Worm (Caenorhabditis elegans) whole organism, L1 larva: ENCODE results near the gene srx-68.
A peak's percentile ranks its signal among the peaks of the same experiment; 100 is the strongest.

Experiments used
- C34B4.2 ChIP-seq: sonication (generic microtip); optimal IDR thresholded peaks from 2 replicates; lab custom pipeline; 2017; ENCODE audit warnings: mild to moderate bottlenecking, missing genetic modification characterization, missing compliant biosample characterization
- F16B12.6 ChIP-seq: fragments of 150-350 bp; optimal IDR thresholded peaks from 2 replicates; lab custom pipeline; 2014; ENCODE audit warnings: missing biosample characterization, missing genetic modification characterization
- aly-2 ChIP-seq: fragments of 150-350 bp; optimal IDR thresholded peaks from 2 replicates; lab custom pipeline; 2014; ENCODE audit warnings: missing biosample characterization, missing genetic modification characterization
- blmp-1 ChIP-seq: fragments of 150-350 bp; optimal IDR thresholded peaks from 2 replicates; lab custom pipeline; 2014; ENCODE audit warnings: missing biosample characterization, missing genetic modification characterization
- ceh-90 ChIP-seq: sonication (generic microtip); optimal IDR thresholded peaks from 2 replicates; lab custom pipeline; 2016; ENCODE audit warnings: missing genetic modification characterization, missing compliant biosample characterization
- fkh-10 ChIP-seq: sonication (generic microtip); optimal IDR thresholded peaks from 2 replicates; lab custom pipeline; 2017; ENCODE audit warnings: missing biosample characterization, missing genetic modification reagents, missing genetic modification characterization
- fkh-4 ChIP-seq: sonication (generic microtip); optimal IDR thresholded peaks from 2 replicates; lab custom pipeline; 2016; ENCODE audit warnings: missing compliant biosample characterization, missing genetic modification characterization, borderline replicate concordance
- fkh-8 ChIP-seq: sonication (generic microtip); optimal IDR thresholded peaks from 2 replicates; lab custom pipeline; 2016; ENCODE audit warnings: mild to moderate bottlenecking, missing genetic modification characterization, missing compliant biosample characterization
- fos-1 ChIP-seq: fragments of 150-350 bp; optimal IDR thresholded peaks from 2 replicates; lab custom pipeline; 2014; ENCODE audit warnings: missing biosample characterization, missing genetic modification characterization
- grh-1 ChIP-seq: fragments of 200-800 bp; sonication (Bioruptor generic); IDR thresholded peaks from 2 replicates; pipeline ENCODE4 v1.3.6; 2022; ENCODE audit warnings: missing genetic modification reagents, missing genetic modification characterization, missing compliant biosample characterization
- hlh-4 ChIP-seq: sonication (generic microtip); optimal IDR thresholded peaks from 2 replicates; lab custom pipeline; 2016; ENCODE audit warnings: mild to moderate bottlenecking, missing genetic modification characterization, missing compliant biosample characterization
- hpl-2 ChIP-seq: fragments of 150-350 bp; optimal IDR thresholded peaks from 2 replicates; lab custom pipeline; 2014; ENCODE audit warnings: missing biosample characterization, missing genetic modification reagents, missing genetic modification characterization
- irx-1 ChIP-seq: sonication (generic microtip); optimal IDR thresholded peaks from 2 replicates; lab custom pipeline; 2016; ENCODE audit warnings: missing genetic modification characterization, missing compliant biosample characterization
- lin-13 ChIP-seq: fragments of 150-350 bp; optimal IDR thresholded peaks from 2 replicates; lab custom pipeline; 2014; ENCODE audit warnings: missing biosample characterization, missing genetic modification reagents, missing genetic modification characterization
- lin-15B ChIP-seq: fragments of 150-350 bp; sonication (generic microtip); optimal IDR thresholded peaks from 3 replicates; lab custom pipeline; 2014; ENCODE audit warnings: missing biosample characterization, missing genetic modification characterization
- lsy-2 ChIP-seq, 2 experiments: fragments of 150-350 bp; optimal IDR thresholded peaks; 2 replicates each; lab custom pipeline; 2014; ENCODE audit warnings: missing biosample characterization in 2 of 2, missing genetic modification characterization in 2 of 2
- mef-2 ChIP-seq: fragments of 150-350 bp; optimal IDR thresholded peaks from 2 replicates; lab custom pipeline; 2014; ENCODE audit warnings: missing biosample characterization, missing genetic modification characterization
- mep-1 ChIP-seq: fragments of 150-350 bp; optimal IDR thresholded peaks from 2 replicates; lab custom pipeline; 2014; ENCODE audit warnings: missing biosample characterization, missing genetic modification characterization
- nhr-12 ChIP-seq: sonication (generic microtip); optimal IDR thresholded peaks from 2 replicates; lab custom pipeline; 2017; ENCODE audit warnings: missing biosample characterization, missing genetic modification characterization
- nhr-20 ChIP-seq: sonication (generic microtip); optimal IDR thresholded peaks from 2 replicates; lab custom pipeline; 2016; ENCODE audit warnings: mild to moderate bottlenecking, missing genetic modification characterization, missing compliant biosample characterization
- nhr-237 ChIP-seq: fragments of 150-350 bp; optimal IDR thresholded peaks from 2 replicates; lab custom pipeline; 2014; ENCODE audit warnings: missing biosample characterization, missing genetic modification characterization
- nhr-28 ChIP-seq: fragments of 150-350 bp; optimal IDR thresholded peaks from 2 replicates; lab custom pipeline; 2014; ENCODE audit warnings: missing biosample characterization, missing genetic modification characterization
- nhr-76 ChIP-seq: sonication (generic microtip); optimal IDR thresholded peaks from 2 replicates; lab custom pipeline; 2017; ENCODE audit warnings: missing biosample characterization, missing genetic modification characterization
- nhr-77 ChIP-seq: fragments of 150-350 bp; optimal IDR thresholded peaks from 2 replicates; lab custom pipeline; 2014; ENCODE audit warnings: missing biosample characterization, missing genetic modification characterization
- nhr-90 ChIP-seq: sonication (generic microtip); optimal IDR thresholded peaks from 2 replicates; lab custom pipeline; 2016; ENCODE audit warnings: mild to moderate bottlenecking, missing genetic modification characterization, missing compliant biosample characterization; ENCODE audit not compliant: poor library complexity
- pag-3 ChIP-seq: sonication (generic microtip); optimal IDR thresholded peaks from 2 replicates; lab custom pipeline; 2017; ENCODE audit warnings: missing genetic modification characterization, mild to moderate bottlenecking, missing compliant biosample characterization, antibody characterized with exemption, borderline replicate concordance; ENCODE audit not compliant: insufficient read depth
- pqm-1 ChIP-seq: sonication (generic microtip); optimal IDR thresholded peaks from 3 replicates; lab custom pipeline; 2017; ENCODE audit warnings: missing biosample characterization, missing genetic modification characterization
- rnt-1 ChIP-seq: sonication (generic microtip); optimal IDR thresholded peaks from 2 replicates; lab custom pipeline; 2016; ENCODE audit warnings: mild to moderate bottlenecking, missing genetic modification characterization, moderate library complexity, missing compliant biosample characterization
- snu-23 ChIP-seq: sonication (generic microtip); optimal IDR thresholded peaks from 2 replicates; lab custom pipeline; 2016; ENCODE audit warnings: missing genetic modification characterization, missing compliant biosample characterization
- sox-4 ChIP-seq: sonication (generic microtip); optimal IDR thresholded peaks from 2 replicates; lab custom pipeline; 2016; ENCODE audit warnings: missing genetic modification characterization, missing compliant biosample characterization
- sup-37 ChIP-seq: fragments of 200-800 bp; sonication (Bioruptor generic); optimal IDR thresholded peaks from 2 replicates; lab custom pipeline; 2018; ENCODE audit warnings: mild to moderate bottlenecking, missing genetic modification characterization, missing compliant biosample characterization
- tlp-1 ChIP-seq: fragments of 150-350 bp; optimal IDR thresholded peaks from 2 replicates; lab custom pipeline; 2014; ENCODE audit warnings: missing biosample characterization, missing genetic modification characterization
- unc-130 ChIP-seq: fragments of 150-350 bp; optimal IDR thresholded peaks from 2 replicates; lab custom pipeline; 2017; ENCODE audit warnings: missing biosample characterization, missing genetic modification characterization, inconsistent platforms
- unc-98 ChIP-seq: fragments of 200-800 bp; sonication (Bioruptor generic); IDR thresholded peaks from 2 replicates; pipeline ENCODE4 v1.3.6; 2022; ENCODE audit warnings: missing genetic modification characterization, missing compliant biosample characterization
- vab-15 ChIP-seq: sonication (generic microtip); optimal IDR thresholded peaks from 2 replicates; lab custom pipeline; 2017; ENCODE audit warnings: missing genotype, mild to moderate bottlenecking, missing genetic modification characterization, missing compliant biosample characterization
- zag-1 ChIP-seq: fragments of 150-350 bp; optimal IDR thresholded peaks from 2 replicates; lab custom pipeline; 2014; ENCODE audit warnings: missing biosample characterization, missing genetic modification characterization
- zip-4 ChIP-seq: fragments of 200-800 bp; sonication (Bioruptor generic); optimal IDR thresholded peaks from 2 replicates; lab custom pipeline; 2018; ENCODE audit warnings: mild to moderate bottlenecking, missing genetic modification characterization, moderate library complexity, missing compliant biosample characterization
- ztf-4 ChIP-seq: fragments of 150-350 bp; optimal IDR thresholded peaks from 2 replicates; lab custom pipeline; 2014; ENCODE audit warnings: missing biosample characterization, missing genetic modification characterization

The srx-68 gene

DNA sequence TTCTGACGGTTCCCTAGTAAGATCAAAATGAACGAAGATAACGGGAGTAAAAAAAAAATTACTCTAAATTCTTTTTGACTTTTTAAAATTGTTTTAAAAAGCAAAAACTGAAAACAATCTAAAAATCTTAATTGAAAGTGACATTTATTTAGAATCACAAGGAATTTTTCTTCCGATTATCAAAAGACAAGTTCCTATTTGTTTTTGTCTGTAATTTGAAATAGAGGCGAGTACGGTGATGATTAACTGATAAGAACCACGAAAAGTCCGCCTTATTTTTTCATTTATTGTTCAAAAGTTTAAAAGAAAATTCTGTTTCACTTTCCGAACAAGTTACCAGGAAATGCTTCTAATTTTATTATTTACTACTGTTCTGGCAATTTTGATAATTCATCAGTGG lies 37.2 kb downstream of the srx-68 start, which contains the start of gene dach-1:
dach-1 (plus strand) TSS at position 301 of the 400 bp plus-strand sequence.
- TF ChIP-seq sup-37 (GFP tag; lab: Kevin White, UChicago), result no peak
- no peak for TF ChIP-seq sox-4 (tag; lab: Kevin White, UChicago)
- no peak for TF ChIP-seq fkh-10
- TF ChIP-seq grh-1, result no peak
- no peak for TF ChIP-seq zag-1
- TF ChIP-seq irx-1, result no peak
- TF ChIP-seq hlh-4 (tag; lab: Kevin White, UChicago), result no peak
- no peak for TF ChIP-seq hpl-2 (GFP tag; lab: Kevin White, UChicago)
- no peak for TF ChIP-seq pqm-1
- no peak for TF ChIP-seq tlp-1
- no peak for TF ChIP-seq vab-15 (tag; lab: Kevin White, UChicago)
- TF ChIP-seq blmp-1 (tag; lab: Kevin White, UChicago), result no peak
- no peak for TF ChIP-seq ztf-4 (tag; lab: Kevin White, UChicago)
- no peak for TF ChIP-seq rnt-1 (tag; lab: Kevin White, UChicago)
- no peak for TF ChIP-seq fos-1
- TF ChIP-seq, all 84 proteins: peak for 0

DNA sequence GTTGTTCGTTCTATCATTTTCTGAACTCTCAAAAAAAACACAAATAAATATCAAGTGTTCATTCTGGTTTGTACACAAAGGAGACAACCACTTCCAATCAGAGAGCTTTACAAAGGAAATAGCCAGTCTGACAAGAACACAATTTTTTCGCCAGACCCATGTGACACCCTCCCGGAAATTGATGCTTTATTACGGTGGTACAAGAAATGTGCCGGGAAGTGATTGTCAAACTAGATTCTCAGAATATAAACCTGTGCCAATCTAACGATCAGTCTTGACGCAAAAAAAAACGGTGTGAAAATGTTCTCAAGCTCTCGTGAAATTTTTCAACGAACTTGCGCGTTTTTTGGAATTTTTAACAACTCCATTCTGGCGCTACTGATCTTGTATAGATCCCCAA lies 41.2 kb downstream of the srx-68 start, which contains the start of gene str-247:
str-247 (plus strand) TSS at position 301 of the 400 bp plus-strand sequence.
- TF ChIP-seq nhr-237 (tag; lab: Kevin White, UChicago) (no peak), sox-4 (tag; lab: Kevin White, UChicago) (no peak)

DNA sequence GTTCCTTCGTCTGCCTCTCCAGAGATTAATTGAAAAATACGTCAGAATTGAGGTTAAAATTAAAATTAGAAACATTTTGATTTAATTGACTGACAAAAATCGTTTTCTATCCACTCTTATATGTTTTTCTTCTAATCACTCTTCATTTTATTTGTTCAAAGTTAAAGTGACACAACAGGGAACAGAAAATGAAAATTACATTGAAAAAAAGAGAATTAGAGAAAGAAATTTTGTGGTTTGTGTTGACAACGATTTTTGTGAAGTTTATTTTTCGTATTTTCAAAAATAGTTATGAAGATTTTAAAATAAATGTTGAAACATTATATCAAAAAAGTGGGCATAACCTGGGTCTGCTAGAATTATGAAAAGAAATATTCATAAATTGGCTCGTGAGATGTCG lies 45.0 kb downstream of the srx-68 start, which contains the start of gene cyp-34A5:
cyp-34A5 (minus strand) TSS at position 101 of the 400 bp plus-strand sequence.
- peak; percentile 30 for TF ChIP-seq nhr-20 (tag; lab: Kevin White, UChicago)
- no peak for TF ChIP-seq nhr-28 (tag; lab: Kevin White, UChicago)

DNA sequence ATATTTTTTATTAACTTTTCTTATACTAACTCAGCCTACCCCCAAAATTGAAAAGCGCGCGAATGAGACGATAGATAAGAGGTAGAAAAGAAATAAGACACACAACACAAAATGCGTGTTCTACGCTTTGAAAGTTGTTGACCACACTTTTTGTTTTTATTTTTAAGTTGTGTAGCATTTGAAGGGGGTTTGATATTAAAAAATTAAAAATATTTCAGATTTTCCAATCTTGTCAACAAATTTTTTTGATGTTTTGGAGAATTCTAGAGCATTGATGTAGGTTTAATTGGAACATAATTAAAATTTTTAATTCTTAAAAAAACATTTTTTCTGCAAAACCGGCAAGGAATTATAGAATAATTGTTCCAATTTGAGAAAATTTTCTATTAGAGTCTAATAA lies 48.7 kb downstream of the srx-68 start, which contains the start of gene cyp-34A6:
cyp-34A6 (minus strand) TSS at position 101 of the 400 bp plus-strand sequence.
- TF ChIP-seq rnt-1 (tag; lab: Kevin White, UChicago) (no peak), C34B4.2 (no peak), nhr-237 (tag; lab: Kevin White, UChicago) (no peak), ceh-90 (tag; lab: Kevin White, UChicago) (no peak), nhr-90 (tag; lab: Kevin White, UChicago) (no peak), F16B12.6 (tag; lab: Kevin White, UChicago) (no peak), zip-4 (GFP tag; lab: Kevin White, UChicago) (no peak), nhr-76 (tag; lab: Kevin White, UChicago) (no peak), unc-130 (tag; lab: Kevin White, UChicago) (no peak), pag-3 (tag; lab: Kevin White, UChicago) (no peak), sox-4 (tag; lab: Kevin White, UChicago) (no peak), lin-13 (no peak), fkh-4 (tag; lab: Kevin White, UChicago) (no peak), nhr-28 (tag; lab: Kevin White, UChicago) (no peak), mep-1 (tag; lab: Kevin White, UChicago) (no peak), unc-98 (no peak), blmp-1 (tag; lab: Kevin White, UChicago) (no peak), fkh-8 (tag; lab: Kevin White, UChicago) (no peak), lsy-2 (tag; optimal IDR thresholded peaks at IDR 0.05; lab: Kevin White, UChicago) (no peak), nhr-12 (no peak)

DNA sequence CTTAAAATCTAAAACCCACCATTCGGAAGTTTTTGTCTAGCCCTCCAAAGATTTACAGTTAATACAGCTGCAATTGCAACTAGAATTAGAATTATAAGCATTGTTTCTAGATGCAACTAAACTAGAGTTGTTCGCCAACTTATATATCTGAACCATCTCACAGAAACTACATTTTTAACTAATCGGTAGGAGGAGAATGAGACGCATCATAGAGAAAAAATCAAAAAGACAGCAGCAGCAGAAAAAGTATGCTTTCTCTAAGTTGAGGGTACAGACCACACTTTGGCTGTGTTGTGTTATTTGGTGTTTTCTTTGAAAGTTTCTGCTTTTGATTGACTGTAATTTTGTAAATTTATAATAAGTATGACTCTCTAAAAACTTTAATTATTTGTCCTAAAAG lies 51.1 kb downstream of the srx-68 start, which contains the start of gene cyp-34A7:
cyp-34A7 (minus strand) TSS at position 101 of the 400 bp plus-strand sequence.
- TF ChIP-seq lin-13 (no peak), mef-2 (tag; lab: Kevin White, UChicago) (no peak), snu-23 (GFP tag; lab: Kevin White, UChicago) (no peak), nhr-77 (no peak), aly-2 (no peak), nhr-76 (tag; lab: Kevin White, UChicago) (no peak), lin-15B (no peak)
